Fruit fly (Drosophila melanogaster): ENCODE data around the gene CG6996.
A peak's percentile ranks its signal among the peaks of the same experiment; 100 is the strongest.

Gene CG6996

DNA sequence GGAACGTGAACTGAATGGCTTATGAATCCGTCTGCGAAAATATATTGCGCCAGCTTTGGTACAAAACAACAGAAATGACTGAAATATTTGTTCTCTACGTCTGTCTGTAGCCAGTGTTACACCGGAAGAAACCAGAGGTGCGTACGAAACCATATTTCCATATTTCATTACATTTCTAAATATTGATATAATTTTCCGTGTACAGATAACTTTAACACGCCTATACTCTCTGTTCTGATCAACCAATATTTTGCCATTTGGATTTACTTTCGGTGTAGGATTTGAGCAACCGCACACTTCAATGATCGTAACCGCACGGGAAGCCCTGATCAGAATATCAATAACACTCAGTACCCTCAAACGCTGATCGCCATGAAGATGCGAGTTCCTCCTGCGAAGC lies 12.6 kb upstream of the CG6996 start (continued):
- TF ChIP-seq CG18599 (GFP tag; optimal IDR thresholded peaks at IDR 0.05) (peak; percentile 40), CG17359 (tag; optimal IDR thresholded peaks at IDR 0.05) (peak; percentile 39), sob (GFP tag; IDR thresholded peaks at IDR 0.05) (0 out of 2 replicates have a peak, but pooled peaks have one; percentile 12), dysf (GFP tag; IDR thresholded peaks at IDR 0.05) (peak; percentile 58), PHDP (tag; optimal IDR thresholded peaks at IDR 0.05) (peak; percentile 35), HLH3B (GFP tag; IDR thresholded peaks at IDR 0.05) (peak; percentile 42; the same call in 1 of the 2 replicates), CG14965 (GFP tag; optimal IDR thresholded peaks at IDR 0.05; ENCODE audit: borderline replicate concordance) (no peak), ttk (GFP tag; IDR thresholded peaks at IDR 0.05) (peak; percentile 47), CG8924 (tag; optimal IDR thresholded peaks at IDR 0.05) (peak; percentile 28), BtbVII (GFP tag; optimal IDR thresholded peaks at IDR 0.05) (no peak), CG17568 (GFP tag; optimal IDR thresholded peaks at IDR 0.05) (no peak), CG12219 (GFP tag; optimal IDR thresholded peaks at IDR 0.05) (peak; percentile 33), Med (GFP tag) (peak; percentile 90), CG7839 (tag; optimal IDR thresholded peaks at IDR 0.05) (peak; percentile 55), chm (GFP tag; IDR thresholded peaks at IDR 0.05) (no peak), CG15514 (GFP tag; optimal IDR thresholded peaks at IDR 0.05) (peak; percentile 31), esg (GFP tag; conservative IDR thresholded peaks at IDR 0.05) (peak; percentile 57; the same call in 1 of the 2 replicates), lab (GFP tag; optimal IDR thresholded peaks at IDR 0.05) (peak; percentile 48), sd (tag; optimal IDR thresholded peaks at IDR 0.05) (peak; percentile 20), Dek (tag; optimal IDR thresholded peaks at IDR 0.05) (no peak), Fer2 (tag; optimal IDR thresholded peaks at IDR 0.05) (no peak), Rfx (GFP tag; IDR thresholded peaks at IDR 0.05) (peak; percentile 65), cwo (GFP tag; optimal IDR thresholded peaks at IDR 0.05) (peak; percentile 37), vvl (GFP tag; IDR thresholded peaks at IDR 0.05) (peak; percentile 62), CG10209 (GFP tag; optimal IDR thresholded peaks at IDR 0.05) (peak; percentile 26), chn (GFP tag; optimal IDR thresholded peaks at IDR 0.05) (peak; percentile 33), row (GFP tag; IDR thresholded peaks at IDR 0.05) (peak; percentile 68), CG16815 (GFP tag; optimal IDR thresholded peaks at IDR 0.05) (no peak), fd3F (GFP tag; optimal IDR thresholded peaks at IDR 0.05) (peak; percentile 40), CG11695 (GFP tag; IDR thresholded peaks at IDR 0.05) (0 out of 3 replicates have a peak, but pooled peaks have one; percentile 34), Dad (GFP tag; optimal IDR thresholded peaks at IDR 0.05) (peak; percentile 35), Ptx1 (GFP tag; IDR thresholded peaks at IDR 0.05) (peak; percentile 43; the same call in 1 of the 2 replicates), CG32772 (GFP tag; IDR thresholded peaks at IDR 0.05) (peak; percentile 55), scrt (GFP tag; optimal IDR thresholded peaks at IDR 0.05) (no peak), bab2 (GFP tag; optimal IDR thresholded peaks at IDR 0.05) (peak; percentile 42), CG6689 (GFP tag; IDR thresholded peaks at IDR 0.05) (peak; percentile 62; the same call in 1 of the 2 replicates), NfI (GFP tag; optimal IDR thresholded peaks at IDR 0.05) (peak; percentile 35), B-H1 (GFP tag; IDR thresholded peaks at IDR 0.05) (no peak; the same call in 2 of the 3 replicates), CG10366 (GFP tag; IDR thresholded peaks at IDR 0.05) (peak; percentile 50; the same call in 1 of the 2 replicates), CG11560 (tag; IDR thresholded peaks at IDR 0.05) (no peak), NC2β (GFP tag; optimal IDR thresholded peaks at IDR 0.05) (no peak), CG12155 (GFP tag; optimal IDR thresholded peaks at IDR 0.05) (peak; percentile 6), CG17328 (GFP tag; IDR thresholded peaks at IDR 0.05) (peak; percentile 22; the same call in 1 of the 2 replicates), CG3065 (GFP tag; optimal IDR thresholded peaks at IDR 0.05) (no peak), CG10321 (GFP tag; IDR thresholded peaks at IDR 0.05) (no peak), Nf-YB (GFP tag; optimal IDR thresholded peaks at IDR 0.05) (no peak), Dbx (GFP tag; IDR thresholded peaks at IDR 0.05) (peak; percentile 46; the same call in 1 of the 3 replicates), tin (GFP tag; optimal IDR thresholded peaks at IDR 0.05) (peak; percentile 31), HLH4C (GFP tag; IDR thresholded peaks at IDR 0.05; ENCODE audit: partially characterized antibody) (no peak), CG31224 (GFP tag; IDR thresholded peaks at IDR 0.05) (0 out of 2 replicates have a peak, but pooled peaks have one; percentile 29)

Measured in whole organism, embryonic.